Worm (Caenorhabditis elegans) whole organism, L4 larva: ENCODE results near the gene chat-1.

ENCODE experiments used
- D1046.2 ChIP-seq: fragments of 200-800 bp; sonication (Bioruptor generic); IDR thresholded peaks from 2 replicates; pipeline ENCODE4 v1.3.6; 2022; ENCODE audit warnings: missing genetic modification characterization, missing compliant biosample characterization
- F26F4.8 ChIP-seq: fragments of 200-800 bp; sonication (Bioruptor generic); conservative IDR thresholded peaks from 2 replicates; pipeline ENCODE4 v1.3.6; 2022; ENCODE audit warnings: missing genetic modification characterization, missing compliant biosample characterization
- R02D3.7 ChIP-seq: fragments of 150-350 bp; sonication (generic microtip); optimal IDR thresholded peaks from 3 replicates; lab custom pipeline; 2014; ENCODE audit warnings: missing biosample characterization, missing genetic modification characterization
- T20F7.1 ChIP-seq: fragments of 200-800 bp; sonication (Bioruptor generic); optimal IDR thresholded peaks from 2 replicates; lab custom pipeline; 2018; ENCODE audit warnings: mild to moderate bottlenecking, missing genetic modification characterization, missing compliant biosample characterization
- Y105C5A.15 ChIP-seq: fragments of 200-800 bp; sonication (Bioruptor generic); IDR thresholded peaks from 2 replicates; pipeline ENCODE4 v1.3.6; 2022; ENCODE audit warnings: missing genetic modification characterization, missing compliant biosample characterization
- Y48G9A.11 ChIP-seq: fragments of 200-800 bp; sonication (Bioruptor generic); IDR thresholded peaks from 2 replicates; pipeline ENCODE4 v1.3.6; 2022; ENCODE audit warnings: missing genetic modification reagents, missing genetic modification characterization, missing compliant biosample characterization
- ZK546.5 ChIP-seq, 2 experiments: sonication (generic microtip); optimal IDR thresholded peaks; 2 replicates each; lab custom pipeline; 2017; ENCODE audit warnings: missing biosample characterization in 2 of 2, missing genetic modification characterization in 2 of 2
- aha-1 ChIP-seq: fragments of 150-350 bp; peaks from one replicate; lab custom pipeline; 2014; ENCODE audit warnings: missing biosample characterization, missing genetic modification characterization
- ama-1 ChIP-seq: fragments of 150-350 bp; optimal IDR thresholded peaks from 2 replicates; lab custom pipeline; 2014; ENCODE audit warnings: inconsistent platforms, mixed read lengths
- ceh-20 ChIP-seq: fragments of 200-800 bp; sonication (Bioruptor generic); IDR thresholded peaks from 2 replicates; pipeline ENCODE4 v1.3.6; 2022; ENCODE audit warnings: missing genetic modification reagents, missing genetic modification characterization, missing compliant biosample characterization
- ceh-62 ChIP-seq: sonication (generic microtip); optimal IDR thresholded peaks from 2 replicates; lab custom pipeline; 2017; ENCODE audit warnings: missing biosample characterization, missing genetic modification characterization
- ces-1 ChIP-seq: fragments of 150-350 bp; sonication (generic microtip); optimal IDR thresholded peaks from 4 replicates; lab custom pipeline; 2014; ENCODE audit warnings: missing biosample characterization, missing genetic modification reagents, missing genetic modification characterization
- cey-2 ChIP-seq: sonication (generic microtip); optimal IDR thresholded peaks from 3 replicates; lab custom pipeline; 2017; ENCODE audit warnings: missing genetic modification characterization, mild to moderate bottlenecking, missing compliant biosample characterization, antibody characterized with exemption, borderline replicate concordance; ENCODE audit not compliant: insufficient read depth
- daf-16 ChIP-seq, 3 experiments: sonication (generic microtip); optimal IDR thresholded peaks; 2 replicates each; lab custom pipeline; 2016 to 2017; ENCODE audit warnings: missing genetic modification characterization in 3 of 3, missing genetic modification reagents in 3 of 3, mild to moderate bottlenecking in 2 of 3, missing compliant biosample characterization in 2 of 3, missing biosample characterization in 1 of 3, moderate library complexity in 1 of 3
- dmd-6 ChIP-seq: fragments of 200-800 bp; sonication (Bioruptor generic); IDR thresholded peaks from 2 replicates; pipeline ENCODE4 v1.3.6; 2022; ENCODE audit warnings: missing genetic modification reagents, missing genetic modification characterization, missing compliant biosample characterization
- dmd-9 ChIP-seq: fragments of 200-800 bp; sonication (Bioruptor generic); IDR thresholded peaks from 2 replicates; pipeline ENCODE4 v1.3.6; 2022; ENCODE audit warnings: missing genetic modification reagents, missing genetic modification characterization, missing compliant biosample characterization
- duxl-1 ChIP-seq: sonication (generic microtip); optimal IDR thresholded peaks from 2 replicates; lab custom pipeline; 2016; ENCODE audit warnings: mild to moderate bottlenecking, missing genetic modification characterization, moderate library complexity, missing compliant biosample characterization; ENCODE audit not compliant: poor library complexity
- hif-1 ChIP-seq, 2 experiments: sonication (generic microtip); optimal IDR thresholded peaks; 2 replicates each; lab custom pipeline; 2016 to 2017; ENCODE audit warnings: missing compliant biosample characterization in 2 of 2, missing genetic modification characterization in 2 of 2, missing genetic modification reagents in 2 of 2, missing genotype in 2 of 2, mild to moderate bottlenecking in 1 of 2
- hlh-30 ChIP-seq: sonication (generic microtip); optimal IDR thresholded peaks from 2 replicates; lab custom pipeline; 2017; ENCODE audit warnings: antibody characterized with exemption, mild to moderate bottlenecking, missing genetic modification characterization, missing compliant biosample characterization; ENCODE audit not compliant: insufficient read depth
- hmg-1.1 ChIP-seq: fragments of 200-800 bp; sonication (Bioruptor generic); IDR thresholded peaks from 2 replicates; pipeline ENCODE4 v1.3.6; 2022; ENCODE audit warnings: missing genetic modification reagents, missing genetic modification characterization, missing compliant biosample characterization
- jun-1 ChIP-seq: fragments of 150-350 bp; optimal IDR thresholded peaks from 2 replicates; lab custom pipeline; 2014; ENCODE audit warnings: missing biosample characterization, missing genetic modification reagents, missing genetic modification characterization
- lin-13 ChIP-seq: fragments of 150-350 bp; optimal IDR thresholded peaks from 2 replicates; lab custom pipeline; 2014; ENCODE audit warnings: missing biosample characterization, missing genetic modification reagents, missing genetic modification characterization
- lin-38 ChIP-seq: fragments of 200-800 bp; sonication (Bioruptor generic); IDR thresholded peaks from 2 replicates; pipeline ENCODE4 v1.3.6; 2022; ENCODE audit warnings: missing genetic modification reagents, missing genetic modification characterization, missing compliant biosample characterization
- madf-9 ChIP-seq: fragments of 200-800 bp; sonication (Bioruptor generic); conservative IDR thresholded peaks from 2 replicates; pipeline ENCODE4 v1.3.6; 2022; ENCODE audit warnings: missing genetic modification reagents, missing genetic modification characterization, missing compliant biosample characterization
- mdl-1 ChIP-seq, 2 experiments: fragments of 150-350 bp in 1 of 2; sonication (generic microtip) in 1 of 2; optimal IDR thresholded peaks; 2 replicates each; lab custom pipeline; 2014 to 2017; ENCODE audit warnings: missing biosample characterization in 2 of 2, missing genetic modification characterization in 2 of 2
- mes-2 ChIP-seq: sonication (generic microtip); optimal IDR thresholded peaks from 2 replicates; lab custom pipeline; 2016; ENCODE audit warnings: missing genotype, mild to moderate bottlenecking, missing genetic modification characterization, missing compliant biosample characterization; ENCODE audit not compliant: poor library complexity, severe bottlenecking
- mxl-3 ChIP-seq: fragments of 200-800 bp; sonication (Bioruptor generic); optimal IDR thresholded peaks from 2 replicates; lab custom pipeline; 2018; ENCODE audit warnings: mild to moderate bottlenecking, missing genetic modification characterization, missing compliant biosample characterization
- nhr-102 ChIP-seq: sonication (generic microtip); optimal IDR thresholded peaks from 2 replicates; lab custom pipeline; 2016; ENCODE audit warnings: mild to moderate bottlenecking, missing genetic modification characterization, moderate library complexity, missing compliant biosample characterization
- nhr-11 ChIP-seq: fragments of 150-350 bp; optimal IDR thresholded peaks from 2 replicates; lab custom pipeline; 2014; ENCODE audit warnings: missing biosample characterization, missing genetic modification characterization
- nhr-42 ChIP-seq: fragments of 200-800 bp; sonication (Bioruptor generic); IDR thresholded peaks from 2 replicates; pipeline ENCODE4 v1.3.6; 2022; ENCODE audit warnings: missing genetic modification characterization, missing compliant biosample characterization
- php-3 ChIP-seq: fragments of 200-800 bp; sonication (Bioruptor generic); IDR thresholded peaks from 2 replicates; pipeline ENCODE4 v1.3.6; 2022; ENCODE audit warnings: missing genetic modification reagents, missing genetic modification characterization, missing compliant biosample characterization
- set-16 ChIP-seq: fragments of 200-800 bp; sonication (Bioruptor generic); IDR thresholded peaks from 2 replicates; pipeline ENCODE4 v1.3.6; 2022; ENCODE audit warnings: missing genetic modification reagents, missing genetic modification characterization, missing compliant biosample characterization
- snpc-4 ChIP-seq: fragments of 150-350 bp; optimal IDR thresholded peaks from 2 replicates; lab custom pipeline; 2014; ENCODE audit warnings: missing biosample characterization, missing genetic modification characterization
- tag-97 ChIP-seq: fragments of 200-800 bp; sonication (Bioruptor generic); IDR thresholded peaks from 2 replicates; pipeline ENCODE4 v1.3.6; 2022; ENCODE audit warnings: missing genetic modification characterization, missing compliant biosample characterization
- unc-62 ChIP-seq, 3 experiments: fragments of 150-350 bp in 1 of 3; sonication (generic microtip); optimal IDR thresholded peaks in 2 of 3; peaks in 1 of 3; 1 replicate in 1 of 3; 2 replicates in 2 of 3; lab custom pipeline; 2014 to 2017; ENCODE audit warnings: missing biosample characterization in 3 of 3, missing genetic modification characterization in 3 of 3, missing genetic modification reagents in 3 of 3, missing genotype in 1 of 3
- zfp-3 ChIP-seq: fragments of 200-800 bp; sonication (Bioruptor generic); conservative IDR thresholded peaks from 2 replicates; pipeline ENCODE4 v1.3.6; 2022; ENCODE audit warnings: missing genetic modification reagents, missing genetic modification characterization, missing compliant biosample characterization
- zip-11 ChIP-seq: fragments of 200-800 bp; sonication (Bioruptor generic); IDR thresholded peaks from 2 replicates; pipeline ENCODE4 v1.3.6; 2022; ENCODE audit warnings: missing genetic modification characterization, missing compliant biosample characterization
- zip-2 ChIP-seq: fragments of 150-350 bp; optimal IDR thresholded peaks from 2 replicates; lab custom pipeline; 2014; ENCODE audit warnings: missing biosample characterization, missing genetic modification characterization
- ztf-11 ChIP-seq: fragments of 150-350 bp; optimal IDR thresholded peaks from 2 replicates; lab custom pipeline; 2014; ENCODE audit warnings: missing biosample characterization, missing genetic modification characterization

chat-1 gene

DNA sequence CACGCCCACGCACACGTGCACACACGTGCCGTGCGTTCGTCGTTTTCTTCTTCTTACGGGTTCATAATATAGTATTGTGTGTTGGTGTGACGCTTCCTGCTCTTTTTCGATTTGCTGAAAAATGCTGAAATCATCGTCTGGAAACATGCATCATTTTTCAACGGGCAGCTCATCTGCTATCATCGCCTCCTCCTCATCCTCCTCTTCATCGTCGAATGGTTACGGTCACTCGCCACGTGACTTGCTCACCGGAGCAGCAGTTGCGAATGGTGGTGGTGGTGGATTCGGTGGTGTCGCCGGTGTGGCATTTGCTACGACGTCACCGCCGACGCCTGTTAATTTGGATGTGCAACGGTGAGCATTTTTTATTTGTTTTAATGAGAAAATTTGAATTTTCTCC is 38.4 kb upstream of the chat-1 start:
- TF ChIP-seq F26F4.8 (GFP tag; lab: Robert Waterston, UW): 0 out of 2 replicates have a peak, but pooled peaks have one; percentile 20
- TF ChIP-seq mes-2 (tag; lab: Kevin White, UChicago): no peak
- no peak for TF ChIP-seq ztf-11 (tag; lab: Kevin White, UChicago)
- TF ChIP-seq nhr-102: no peak
- TF ChIP-seq Y105C5A.15 (GFP tag; lab: Robert Waterston, UW): 0 out of 2 replicates have a peak, but pooled peaks have one; percentile 33
- TF ChIP-seq snpc-4 (tag; lab: Kevin White, UChicago): no peak
- TF ChIP-seq R02D3.7: no peak
- TF ChIP-seq duxl-1 (tag; lab: Kevin White, UChicago): no peak
- TF ChIP-seq D1046.2 (GFP tag; lab: Robert Waterston, UW): no peak
- no peak for TF ChIP-seq nhr-42 (GFP tag; lab: Robert Waterston, UW)
- TF ChIP-seq daf-16 (GFP tag; optimal IDR thresholded peaks at IDR 0.05; lab: Kevin White, UChicago): no peak
- TF ChIP-seq daf-16 (tag; optimal IDR thresholded peaks at IDR 0.05; lab: Kevin White, UChicago): no peak
- TF ChIP-seq unc-62 (GFP tag; optimal IDR thresholded peaks at IDR 0.05 in 1 of 2; lab: Kevin White, UChicago): peak in 1 of 2 experiments; percentile 19
- TF ChIP-seq unc-62 (tag; optimal IDR thresholded peaks at IDR 0.05; lab: Kevin White, UChicago): no peak
- TF ChIP-seq hif-1 (tag; optimal IDR thresholded peaks at IDR 0.05; lab: Kevin White, UChicago): peak in 1 of 2 experiments; percentile 9
- 0 out of 2 replicates have a peak, but pooled peaks have one; percentile 8 for TF ChIP-seq php-3
- TF ChIP-seq ZK546.5 (tag; optimal IDR thresholded peaks at IDR 0.05; lab: Kevin White, UChicago): no peak
- TF ChIP-seq mdl-1 (tag; optimal IDR thresholded peaks at IDR 0.05; lab: Kevin White, UChicago): no peak
- TF ChIP-seq hlh-30 (tag; lab: Kevin White, UChicago): peak; percentile 24
- TF ChIP-seq T20F7.1 (GFP tag; lab: Kevin White, UChicago): no peak
- TF ChIP-seq ceh-62 (tag; lab: Kevin White, UChicago): no peak
- no peak for TF ChIP-seq aha-1 (tag; lab: Kevin White, UChicago)
- peak; percentile 38; the same call in 1 of the 2 replicates for TF ChIP-seq set-16 (GFP tag; lab: Robert Waterston, UW)
- no peak for TF ChIP-seq madf-9
- no peak for TF ChIP-seq lin-13
- TF ChIP-seq dmd-6 (GFP tag; lab: Robert Waterston, UW): 0 out of 2 replicates have a peak, but pooled peaks have one; percentile 12
- no peak for TF ChIP-seq ces-1 (GFP tag; lab: Kevin White, UChicago)
- peak; percentile 22 for TF ChIP-seq mxl-3

DNA sequence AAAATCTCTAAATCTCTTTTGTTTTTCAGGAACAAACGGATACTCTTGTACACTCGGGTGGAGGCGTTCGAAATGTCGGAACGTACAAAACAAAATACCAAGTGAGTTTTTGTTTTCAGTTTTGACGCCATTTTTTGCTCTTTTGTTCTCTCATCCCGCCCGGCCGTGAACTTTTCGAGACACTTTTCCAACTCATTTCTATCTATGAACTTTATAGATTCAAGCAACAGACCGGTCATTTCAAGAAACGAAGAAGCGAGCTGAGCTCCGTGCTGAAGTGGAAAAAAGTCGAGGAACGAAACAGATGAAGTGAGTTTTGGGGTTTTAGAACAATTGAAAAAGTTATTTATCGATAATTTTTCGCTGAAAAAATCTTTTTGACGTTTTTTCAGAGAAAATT is 36.6 kb upstream of the chat-1 start:
- TF ChIP-seq aha-1 (tag; lab: Kevin White, UChicago): peak; percentile 49
- TF ChIP-seq cey-2 (tag; lab: Kevin White, UChicago): no peak
- TF ChIP-seq zip-2: no peak
- TF ChIP-seq ama-1: peak; percentile 53
- no peak for TF ChIP-seq Y48G9A.11 (GFP tag; lab: Robert Waterston, UW)
- TF ChIP-seq madf-9: no peak

DNA sequence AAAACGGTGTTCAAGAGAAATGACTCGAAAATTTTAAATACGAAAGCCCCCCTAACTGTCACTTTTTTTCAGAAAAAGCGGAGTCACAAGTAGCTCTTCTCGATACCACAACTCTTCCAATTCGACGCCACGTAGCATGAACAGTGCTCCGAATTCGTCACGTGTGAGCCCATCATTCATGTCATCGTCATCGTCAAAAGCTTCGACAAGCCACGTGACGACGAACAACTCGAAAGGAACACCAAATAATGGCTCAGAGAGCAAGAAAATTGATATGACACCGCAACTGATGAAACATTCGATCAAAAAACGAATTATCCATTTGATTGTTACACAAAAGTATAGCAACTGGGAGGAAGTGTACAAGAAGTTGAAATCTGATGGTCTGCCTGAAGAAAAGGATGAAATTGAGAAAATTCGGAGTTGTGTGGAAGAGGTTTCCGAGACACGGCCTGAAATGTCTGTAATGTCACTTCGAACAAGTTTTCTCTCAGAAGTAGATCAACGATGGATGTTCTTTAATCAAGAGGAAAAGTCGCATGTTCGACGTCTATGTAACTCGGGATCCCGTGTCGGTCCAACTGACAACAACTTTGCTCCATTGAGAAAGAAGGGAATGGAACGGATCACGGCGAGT is 35.7 kb upstream of the chat-1 start:
- TF ChIP-seq nhr-102 (no peak), lin-38 (no peak), nhr-11 (tag; lab: Kevin White, UChicago) (no peak), zfp-3 (GFP tag; lab: Robert Waterston, UW) (0 out of 2 replicates have a peak, but pooled peaks have one; percentile 15), dmd-9 (GFP tag; lab: Robert Waterston, UW) (no peak), ama-1 (peak; percentile 1), ceh-20 (GFP tag; lab: Robert Waterston, UW) (no peak), hmg-1.1 (GFP tag; lab: Robert Waterston, UW) (no peak), tag-97 (no peak), zip-11 (no peak), unc-62 (GFP tag; optimal IDR thresholded peaks at IDR 0.05 in 1 of 2; lab: Kevin White, UChicago) (peak in 1 of 2 experiments; percentile 95), unc-62 (tag; optimal IDR thresholded peaks at IDR 0.05; lab: Kevin White, UChicago) (no peak), hif-1 (tag; optimal IDR thresholded peaks at IDR 0.05; lab: Kevin White, UChicago) (peak in 1 of 2 experiments; percentile 5), aha-1 (tag; lab: Kevin White, UChicago) (peak; percentile 2), jun-1 (tag; lab: Kevin White, UChicago) (no peak)
- TF ChIP-seq, all 104 proteins: peak for 5
